Fruit fly (Drosophila melanogaster) whole organism, prepupa: Measurements from ENCODE around the gene EMC4.

Experiments used
- CG10631 ChIP-seq: fragments of 200-800 bp; sonication (Bioruptor generic); optimal IDR thresholded peaks from 2 replicates; lab custom pipeline; 2016; ENCODE audit warnings: missing biosample characterization, missing genetic modification characterization
- CG10669 ChIP-seq: fragments of 200-800 bp; sonication (Bioruptor generic); optimal IDR thresholded peaks from 3 replicates; lab custom pipeline; 2018; ENCODE audit warnings: missing biosample characterization, mild to moderate bottlenecking, missing genetic modification characterization, moderate library complexity
- CG11294 ChIP-seq: fragments of 200-800 bp; sonication (Bioruptor generic); IDR thresholded peaks from 2 replicates; pipeline ENCODE4 v1.3.6; 2022; ENCODE audit warnings: missing biosample characterization, missing genetic modification characterization
- CG11762 ChIP-seq: fragments of 200-800 bp; sonication (Bioruptor generic); optimal IDR thresholded peaks from 3 replicates; lab custom pipeline; 2016; ENCODE audit warnings: missing biosample characterization, missing genetic modification characterization; ENCODE audit not compliant: insufficient read depth
- CG11902 ChIP-seq: fragments of 200-800 bp; sonication (Bioruptor generic); optimal IDR thresholded peaks from 3 replicates; lab custom pipeline; 2016; ENCODE audit warnings: missing biosample characterization, missing genetic modification characterization
- CG15336 ChIP-seq: fragments of 200-800 bp; sonication (Bioruptor generic); IDR thresholded peaks from 2 replicates; pipeline ENCODE4 v1.3.6; 2022; ENCODE audit warnings: missing biosample characterization, missing genetic modification characterization
- CG1621 ChIP-seq: fragments of 200-800 bp; sonication (Bioruptor generic); optimal IDR thresholded peaks from 3 replicates; lab custom pipeline; 2018; ENCODE audit warnings: missing biosample characterization, mild to moderate bottlenecking, missing genetic modification characterization
- CG16779 ChIP-seq: fragments of 200-800 bp; sonication (Bioruptor generic); optimal IDR thresholded peaks from 3 replicates; lab custom pipeline; 2017; ENCODE audit warnings: missing biosample characterization, mild to moderate bottlenecking, missing genetic modification characterization
- CG3032 ChIP-seq: fragments of 200-800 bp; optimal IDR thresholded peaks from 2 replicates; lab custom pipeline; 2019; ENCODE audit warnings: missing biosample characterization, mild to moderate bottlenecking, missing genetic modification characterization, moderate library complexity
- CG31627 ChIP-seq: fragments of 200-800 bp; sonication (Bioruptor generic); optimal IDR thresholded peaks from 3 replicates; lab custom pipeline; 2016; ENCODE audit warnings: missing biosample characterization, missing genetic modification characterization
- CG32006 ChIP-seq: fragments of 200-800 bp; sonication (Bioruptor generic); optimal IDR thresholded peaks from 3 replicates; lab custom pipeline; 2017; ENCODE audit warnings: missing biosample characterization, mild to moderate bottlenecking, missing genetic modification characterization
- CG3919 ChIP-seq: fragments of 200-800 bp; sonication (Bioruptor generic); optimal IDR thresholded peaks from 3 replicates; lab custom pipeline; 2016; ENCODE audit warnings: missing biosample characterization, missing genetic modification characterization
- CG4318 ChIP-seq: fragments of 200-800 bp; sonication (Bioruptor generic); optimal IDR thresholded peaks from 3 replicates; lab custom pipeline; 2017; ENCODE audit warnings: missing biosample characterization, mild to moderate bottlenecking, missing genetic modification characterization
- CG6163 ChIP-seq: fragments of 200-800 bp; sonication (Bioruptor generic); IDR thresholded peaks from 3 replicates; pipeline ENCODE4 v1.3.6; 2022; ENCODE audit warnings: missing biosample characterization, missing genetic modification characterization
- CG6276 ChIP-seq: fragments of 200-800 bp; sonication (Bioruptor generic); optimal IDR thresholded peaks from 2 replicates; lab custom pipeline; 2017; ENCODE audit warnings: missing biosample characterization, mild to moderate bottlenecking, missing genetic modification characterization
- CG6792 ChIP-seq: fragments of 200-800 bp; sonication (Bioruptor generic); optimal IDR thresholded peaks from 3 replicates; lab custom pipeline; 2016; ENCODE audit warnings: missing biosample characterization, missing genetic modification characterization
- CG6808 ChIP-seq: fragments of 200-800 bp; sonication (Bioruptor generic); optimal IDR thresholded peaks from 3 replicates; lab custom pipeline; 2017; ENCODE audit warnings: missing biosample characterization, missing genetic modification characterization, mild to moderate bottlenecking, moderate library complexity, missing genetic modification reagents
- CG6854 ChIP-seq: fragments of 200-800 bp; sonication (Bioruptor generic); optimal IDR thresholded peaks from 2 replicates; lab custom pipeline; 2017; ENCODE audit warnings: missing biosample characterization, mild to moderate bottlenecking, missing genetic modification characterization
- CG7368 ChIP-seq: fragments of 200-800 bp; sonication (Bioruptor generic); optimal IDR thresholded peaks from 3 replicates; lab custom pipeline; 2016; ENCODE audit warnings: missing biosample characterization, missing genetic modification characterization
- CG8119 ChIP-seq: fragments of 200-800 bp; sonication (Bioruptor generic); IDR thresholded peaks from 3 replicates; pipeline ENCODE4 v1.3.6; 2022; ENCODE audit warnings: missing biosample characterization, missing genetic modification characterization
- CG8319 ChIP-seq: fragments of 200-800 bp; sonication (Bioruptor generic); optimal IDR thresholded peaks from 3 replicates; lab custom pipeline; 2016; ENCODE audit warnings: missing biosample characterization, missing genetic modification characterization
- CG8632 ChIP-seq: fragments of 200-800 bp; sonication (Bioruptor generic); optimal IDR thresholded peaks from 3 replicates; lab custom pipeline; 2016; ENCODE audit warnings: missing biosample characterization, missing genetic modification characterization
- Eip75B ChIP-seq: fragments of 200-800 bp; sonication (Bioruptor generic); optimal IDR thresholded peaks from 3 replicates; lab custom pipeline; 2016; ENCODE audit warnings: missing biosample characterization, missing genetic modification characterization
- Eip78C ChIP-seq: fragments of 200-800 bp; sonication (Bioruptor generic); peaks from one replicate; lab custom pipeline; 2016; ENCODE audit warnings: missing biosample characterization, missing genetic modification characterization
- Eip93F ChIP-seq: fragments of 200-800 bp; sonication (Bioruptor generic); optimal IDR thresholded peaks from 2 replicates; lab custom pipeline; 2016; ENCODE audit warnings: missing biosample characterization, mild to moderate bottlenecking, missing genetic modification characterization
- Ets21C ChIP-seq: fragments of 200-800 bp; sonication (Bioruptor generic); optimal IDR thresholded peaks from 3 replicates; lab custom pipeline; 2016; ENCODE audit warnings: missing biosample characterization, missing genetic modification characterization
- Ets96B ChIP-seq: fragments of 200-800 bp; optimal IDR thresholded peaks from 2 replicates; lab custom pipeline; 2019; ENCODE audit warnings: missing biosample characterization, mild to moderate bottlenecking, missing genetic modification characterization, moderate library complexity
- Hr38 ChIP-seq: sonication (Bioruptor generic); optimal IDR thresholded peaks from 2 replicates; lab custom pipeline; 2016; ENCODE audit warnings: missing biosample characterization, missing genetic modification characterization
- Hr39 ChIP-seq: fragments of 200-800 bp; sonication (Bioruptor generic); optimal IDR thresholded peaks from 2 replicates; lab custom pipeline; 2016; ENCODE audit warnings: missing biosample characterization, missing genetic modification characterization
- Hr4 ChIP-seq: fragments of 200-800 bp; sonication (Bioruptor generic); optimal IDR thresholded peaks from 3 replicates; lab custom pipeline; 2016; ENCODE audit warnings: missing biosample characterization, missing genetic modification characterization
- Lpt ChIP-seq: fragments of 200-800 bp; sonication (Bioruptor generic); optimal IDR thresholded peaks from 3 replicates; lab custom pipeline; 2016; ENCODE audit warnings: missing biosample characterization, missing genetic modification characterization
- Met ChIP-seq: fragments of 200-800 bp; sonication (Bioruptor generic); optimal IDR thresholded peaks from 3 replicates; lab custom pipeline; 2016; ENCODE audit warnings: missing biosample characterization, missing genetic modification characterization
- Smox ChIP-seq: fragments of 200-800 bp; sonication (Bioruptor generic); optimal IDR thresholded peaks from 3 replicates; lab custom pipeline; 2016; ENCODE audit warnings: missing biosample characterization, missing genetic modification characterization
- Sox15 ChIP-seq: fragments of 200-800 bp; sonication (Bioruptor generic); optimal IDR thresholded peaks from 3 replicates; lab custom pipeline; 2016; ENCODE audit warnings: missing biosample characterization, missing genetic modification characterization
- acj6 ChIP-seq: fragments of 200-800 bp; sonication (Bioruptor generic); optimal IDR thresholded peaks from 3 replicates; lab custom pipeline; 2016; ENCODE audit warnings: missing biosample characterization, missing genetic modification characterization
- cyc ChIP-seq: fragments of 200-800 bp; sonication (Bioruptor generic); optimal IDR thresholded peaks from 3 replicates; lab custom pipeline; 2016; ENCODE audit warnings: missing biosample characterization, missing genetic modification characterization
- dac ChIP-seq: fragments of 200-800 bp; sonication (Bioruptor generic); optimal IDR thresholded peaks from 2 replicates; lab custom pipeline; 2017; ENCODE audit warnings: missing biosample characterization, mild to moderate bottlenecking, missing genetic modification characterization
- dsx ChIP-seq: fragments of 200-800 bp; optimal IDR thresholded peaks from 3 replicates; lab custom pipeline; 2019; ENCODE audit warnings: missing biosample characterization, mild to moderate bottlenecking, missing genetic modification characterization, moderate library complexity; ENCODE audit not compliant: poor library complexity, severe bottlenecking
- eg ChIP-seq: fragments of 200-800 bp; sonication (Bioruptor generic); IDR thresholded peaks from 3 replicates; pipeline ENCODE4 v1.3.6; 2022; ENCODE audit warnings: missing biosample characterization, missing genetic modification characterization
- esn ChIP-seq: fragments of 200-800 bp; sonication (Bioruptor generic); optimal IDR thresholded peaks from 2 replicates; lab custom pipeline; 2016; ENCODE audit warnings: missing biosample characterization, mild to moderate bottlenecking, missing genetic modification characterization, moderate library complexity
- fd59A ChIP-seq: fragments of 200-800 bp; sonication (Bioruptor generic); optimal IDR thresholded peaks from 2 replicates; lab custom pipeline; 2017; ENCODE audit warnings: missing biosample characterization, mild to moderate bottlenecking, missing genetic modification characterization, missing genetic modification reagents
- fd85E ChIP-seq: fragments of 200-800 bp; sonication (Bioruptor generic); optimal IDR thresholded peaks from 3 replicates; lab custom pipeline; 2016; ENCODE audit warnings: missing biosample characterization, missing genetic modification characterization
- fkh ChIP-seq: fragments of 200-800 bp; sonication (Bioruptor generic); optimal IDR thresholded peaks from 3 replicates; lab custom pipeline; 2017; ENCODE audit warnings: missing biosample characterization, mild to moderate bottlenecking, missing genetic modification characterization, moderate library complexity
- net ChIP-seq: fragments of 200-800 bp; sonication (Bioruptor generic); optimal IDR thresholded peaks from 3 replicates; lab custom pipeline; 2016; ENCODE audit warnings: missing biosample characterization, missing genetic modification characterization
- pdm3 ChIP-seq: fragments of 200-800 bp; sonication (Bioruptor generic); optimal IDR thresholded peaks from 3 replicates; lab custom pipeline; 2016; ENCODE audit warnings: missing biosample characterization, missing genetic modification characterization
- salr ChIP-seq, 2 experiments: fragments of 200-800 bp; sonication (Bioruptor generic); optimal IDR thresholded peaks; 3 replicates each; lab custom pipeline; 2016 to 2018; ENCODE audit warnings: missing biosample characterization in 2 of 2, missing genetic modification characterization in 2 of 2, mild to moderate bottlenecking in 1 of 2
- spab ChIP-seq: fragments of 200-800 bp; sonication (Bioruptor generic); optimal IDR thresholded peaks from 2 replicates; lab custom pipeline; 2017; ENCODE audit warnings: missing biosample characterization, mild to moderate bottlenecking, missing genetic modification characterization, missing genetic modification reagents
- ss ChIP-seq, 2 experiments: fragments of 200-800 bp; sonication (Bioruptor generic); optimal IDR thresholded peaks; 2 replicates in 1 of 2; 3 replicates in 1 of 2; lab custom pipeline; 2017 to 2018; ENCODE audit warnings: mild to moderate bottlenecking in 2 of 2, missing biosample characterization in 2 of 2, missing genetic modification characterization in 2 of 2, moderate library complexity in 1 of 2
- svp ChIP-seq: fragments of 200-800 bp; sonication (Bioruptor generic); peaks from one replicate; lab custom pipeline; 2016; ENCODE audit warnings: missing biosample characterization, missing genetic modification characterization
- topi ChIP-seq: fragments of 200-800 bp; sonication (Bioruptor generic); optimal IDR thresholded peaks from 3 replicates; lab custom pipeline; 2016; ENCODE audit warnings: missing biosample characterization, missing genetic modification characterization

Gene EMC4

dm6 chr3L:22835144-22835964 is 32.7 kb downstream of the EMC4 start, which contains the start of gene jim:
Gene jim (minus strand): TSS chr3L:22835194.
- peak; percentile 67 for TF ChIP-seq CG6808
- TF ChIP-seq fd59A (GFP tag; lab: Kevin White, UChicago) = no peak
- peak; percentile 60; the same call in 2 of the 3 replicates for TF ChIP-seq CG8119 (GFP tag; lab: Robert Waterston, UW)
- no peak for TF ChIP-seq Hr4 (GFP tag; lab: Kevin White, UChicago)
- TF ChIP-seq Met (GFP tag; lab: Kevin White, UChicago) = no peak
- peak; percentile 71 for TF ChIP-seq CG1621 (tag; lab: Kevin White, UChicago)
- TF ChIP-seq CG6792 = peak; percentile 31
- no peak for TF ChIP-seq CG8319 (GFP tag; lab: Kevin White, UChicago)
- peak; percentile 33 for TF ChIP-seq dac (GFP tag; lab: Kevin White, UChicago)
- TF ChIP-seq salr (GFP tag; optimal IDR thresholded peaks at IDR 0.05; lab: Kevin White, UChicago) = peak in 1 of 2 experiments; percentile 15
- TF ChIP-seq acj6 (GFP tag; lab: Kevin White, UChicago) = no peak
- TF ChIP-seq Eip78C (GFP tag; lab: Kevin White, UChicago) = peak; percentile 86
- TF ChIP-seq CG11902 (GFP tag; lab: Kevin White, UChicago) = no peak
- no peak for TF ChIP-seq Eip93F (GFP tag; lab: Kevin White, UChicago)
- TF ChIP-seq dsx (GFP tag; lab: Kevin White, UChicago) = peak; percentile 76
- peak; percentile 58 for TF ChIP-seq CG15336 (GFP tag; lab: Robert Waterston, UW)
- TF ChIP-seq Eip75B (GFP tag; lab: Kevin White, UChicago) = peak; percentile 5
- no peak for TF ChIP-seq Smox (GFP tag; lab: Kevin White, UChicago)
- no peak for TF ChIP-seq pdm3 (GFP tag; lab: Kevin White, UChicago)
- TF ChIP-seq eg (GFP tag; lab: Robert Waterston, UW) = peak; percentile 62; the same call in 2 of the 3 replicates
- peak; percentile 56 for TF ChIP-seq CG32006
- peak; percentile 49 for TF ChIP-seq spab (GFP tag; lab: Kevin White, UChicago)
- peak; percentile 79 to 84 for TF ChIP-seq ss (GFP tag; optimal IDR thresholded peaks at IDR 0.05; lab: Kevin White, UChicago)
- TF ChIP-seq svp (GFP tag; lab: Kevin White, UChicago) = peak; percentile 90
- TF ChIP-seq Lpt (GFP tag; lab: Kevin White, UChicago) = peak; percentile 87
- TF ChIP-seq Hr39 (GFP tag; lab: Kevin White, UChicago) = no peak
- peak; percentile 27 for TF ChIP-seq esn (GFP tag; lab: Kevin White, UChicago)
- TF ChIP-seq CG8632 (GFP tag; lab: Kevin White, UChicago) = peak; percentile 42
- no peak for TF ChIP-seq fd85E (GFP tag; lab: Kevin White, UChicago)
- TF ChIP-seq CG31627 (GFP tag; lab: Kevin White, UChicago) = no peak
- TF ChIP-seq CG4318 (GFP tag; lab: Kevin White, UChicago) = no peak
- peak; percentile 37 for TF ChIP-seq CG3032 (tag; lab: Kevin White, UChicago)
- TF ChIP-seq Hr38 = no peak
- TF ChIP-seq CG6854 = peak; percentile 68
- peak; percentile 38 for TF ChIP-seq CG11762 (GFP tag; lab: Kevin White, UChicago)
- no peak for TF ChIP-seq Sox15
- TF ChIP-seq CG16779 (tag; lab: Kevin White, UChicago) = peak; percentile 68
- TF ChIP-seq Ets21C (GFP tag; lab: Kevin White, UChicago) = no peak
- no peak for TF ChIP-seq CG10631 (GFP tag; lab: Kevin White, UChicago)
- peak; percentile 16 for TF ChIP-seq net (GFP tag; lab: Kevin White, UChicago)
- TF ChIP-seq Ets96B = peak; percentile 44
- TF ChIP-seq CG3919 = peak; percentile 62
- peak; percentile 38; the same call in 1 of the 2 replicates for TF ChIP-seq CG11294 (GFP tag; lab: Robert Waterston, UW)
- TF ChIP-seq fkh (GFP tag; lab: Kevin White, UChicago) = peak; percentile 94
- TF ChIP-seq cyc = no peak
- peak; percentile 51 for TF ChIP-seq CG7368 (GFP tag; lab: Kevin White, UChicago)
- peak; percentile 69; the same call in 2 of the 3 replicates for TF ChIP-seq CG6163 (GFP tag; lab: Robert Waterston, UW)
- TF ChIP-seq topi (GFP tag; lab: Kevin White, UChicago) = peak; percentile 4
- peak; percentile 5 for TF ChIP-seq CG10669 (GFP tag; lab: Kevin White, UChicago)
- TF ChIP-seq CG6276 (GFP tag; lab: Kevin White, UChicago) = peak; percentile 64
